Worm (Caenorhabditis elegans) whole organism, early embryonic: Measurements from ENCODE around the gene T20B3.14.

Source experiments
- B0310.2 ChIP-seq: sonication (generic microtip); optimal IDR thresholded peaks from 2 replicates; lab custom pipeline; 2016; ENCODE audit warnings: mild to moderate bottlenecking, missing genetic modification characterization, missing compliant biosample characterization
- F13C5.2 ChIP-seq: sonication (generic microtip); optimal IDR thresholded peaks from 2 replicates; lab custom pipeline; 2017; ENCODE audit warnings: mild to moderate bottlenecking, missing genetic modification characterization, inconsistent platforms, missing compliant biosample characterization
- aly-1 ChIP-seq: sonication (generic microtip); optimal IDR thresholded peaks from 2 replicates; lab custom pipeline; 2016; ENCODE audit warnings: missing genetic modification characterization, missing compliant biosample characterization
- ama-1 ChIP-seq: fragments of 150-350 bp; optimal IDR thresholded peaks from 2 replicates; lab custom pipeline; 2014
- ceh-13 ChIP-seq: fragments of 200-800 bp; sonication (Bioruptor generic); optimal IDR thresholded peaks from 2 replicates; lab custom pipeline; 2018; ENCODE audit warnings: mild to moderate bottlenecking, missing genetic modification characterization, missing compliant biosample characterization
- ceh-36 ChIP-seq: sonication (generic microtip); optimal IDR thresholded peaks from 2 replicates; lab custom pipeline; 2016; ENCODE audit warnings: missing genetic modification characterization, inconsistent platforms, missing compliant biosample characterization
- ets-7 ChIP-seq: sonication (generic microtip); optimal IDR thresholded peaks from 2 replicates; lab custom pipeline; 2016; ENCODE audit warnings: missing genotype, missing genetic modification characterization, missing compliant biosample characterization
- flt-1 ChIP-seq: fragments of 200-800 bp; sonication (Bioruptor generic); IDR thresholded peaks from 2 replicates; pipeline ENCODE4 v1.3.6; 2022; ENCODE audit warnings: missing genetic modification characterization, missing compliant biosample characterization
- hmbx-1 ChIP-seq: sonication (generic microtip); optimal IDR thresholded peaks from 2 replicates; lab custom pipeline; 2016; ENCODE audit warnings: mild to moderate bottlenecking, missing genetic modification characterization, missing compliant biosample characterization
- hmg-4 ChIP-seq: fragments of 200-800 bp; sonication (Bioruptor generic); optimal IDR thresholded peaks from 2 replicates; lab custom pipeline; 2018; ENCODE audit warnings: mild to moderate bottlenecking, missing genetic modification characterization, missing compliant biosample characterization
- hnd-1 ChIP-seq: sonication (generic microtip); optimal IDR thresholded peaks from 2 replicates; lab custom pipeline; 2016; ENCODE audit warnings: missing genetic modification characterization, missing compliant biosample characterization
- pes-1 ChIP-seq: fragments of 200-800 bp; sonication (Bioruptor generic); IDR thresholded peaks from 2 replicates; pipeline ENCODE4 v1.3.6; 2022; ENCODE audit warnings: missing genetic modification reagents, missing genetic modification characterization, missing compliant biosample characterization
- scrt-1 ChIP-seq: fragments of 200-800 bp; sonication (Bioruptor generic); IDR thresholded peaks from 2 replicates; pipeline ENCODE4 v1.3.6; 2022; ENCODE audit warnings: missing genetic modification characterization, missing compliant biosample characterization
- sea-1 ChIP-seq: fragments of 200-800 bp; sonication (Bioruptor generic); conservative IDR thresholded peaks from 2 replicates; pipeline ENCODE4 v1.3.6; 2022; ENCODE audit warnings: missing genetic modification characterization, missing compliant biosample characterization
- tbx-11 ChIP-seq: fragments of 200-800 bp; sonication (Bioruptor generic); IDR thresholded peaks from 2 replicates; pipeline ENCODE4 v1.3.6; 2022; ENCODE audit warnings: missing genetic modification characterization, missing compliant biosample characterization
- tbx-37 ChIP-seq: fragments of 200-800 bp; sonication (Bioruptor generic); conservative IDR thresholded peaks from 2 replicates; pipeline ENCODE4 v1.3.6; 2022; ENCODE audit warnings: missing genetic modification reagents, missing genetic modification characterization, missing compliant biosample characterization
- tra-4 ChIP-seq: sonication (generic microtip); optimal IDR thresholded peaks from 2 replicates; lab custom pipeline; 2017; ENCODE audit warnings: missing genetic modification characterization, missing compliant biosample characterization

T20B3.14 gene

DNA sequence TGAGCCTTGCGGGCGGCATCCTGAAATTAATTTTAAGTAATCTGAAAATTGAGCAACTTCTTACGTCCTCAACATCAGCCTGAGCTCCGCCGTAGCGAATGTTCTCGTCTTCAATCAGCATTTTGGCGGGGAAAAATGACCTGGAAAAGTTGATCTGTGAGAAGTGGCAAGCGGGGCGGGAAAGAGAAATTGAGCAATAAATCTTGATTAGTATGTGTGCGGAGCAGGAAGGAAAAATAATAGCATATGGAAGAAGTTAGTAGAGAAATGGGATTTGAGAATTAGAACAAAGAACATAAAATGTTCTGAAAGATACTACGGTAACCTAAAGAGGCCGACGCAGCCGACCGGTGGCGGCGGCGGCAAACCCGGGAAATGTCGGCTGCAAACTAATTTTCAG, 13.9 kb upstream of the T20B3.14 start, which contains the start of gene tni-3:
Gene tni-3, minus strand, starts transcription at position 140 of the 400 bp plus-strand sequence.
- TF ChIP-seq pes-1 (GFP tag; lab: Robert Waterston, UW) (no peak), hnd-1 (tag; lab: Kevin White, UChicago) (no peak), scrt-1 (GFP tag; lab: Robert Waterston, UW) (no peak), F13C5.2 (tag; lab: Kevin White, UChicago) (no peak), tbx-37 (GFP tag; lab: Robert Waterston, UW) (no peak), ceh-36 (tag; lab: Kevin White, UChicago) (no peak), tbx-11 (GFP tag; lab: Robert Waterston, UW) (no peak), hmg-4 (GFP tag; lab: Kevin White, UChicago) (no peak), flt-1 (GFP tag; lab: Robert Waterston, UW) (no peak), ets-7 (tag; lab: Kevin White, UChicago) (no peak), ceh-13 (no peak), B0310.2 (tag; lab: Kevin White, UChicago) (no peak), hmbx-1 (no peak), aly-1 (tag; lab: Kevin White, UChicago) (no peak), ama-1 (no peak), sea-1 (GFP tag; lab: Robert Waterston, UW) (no peak), tra-4 (no peak)

DNA sequence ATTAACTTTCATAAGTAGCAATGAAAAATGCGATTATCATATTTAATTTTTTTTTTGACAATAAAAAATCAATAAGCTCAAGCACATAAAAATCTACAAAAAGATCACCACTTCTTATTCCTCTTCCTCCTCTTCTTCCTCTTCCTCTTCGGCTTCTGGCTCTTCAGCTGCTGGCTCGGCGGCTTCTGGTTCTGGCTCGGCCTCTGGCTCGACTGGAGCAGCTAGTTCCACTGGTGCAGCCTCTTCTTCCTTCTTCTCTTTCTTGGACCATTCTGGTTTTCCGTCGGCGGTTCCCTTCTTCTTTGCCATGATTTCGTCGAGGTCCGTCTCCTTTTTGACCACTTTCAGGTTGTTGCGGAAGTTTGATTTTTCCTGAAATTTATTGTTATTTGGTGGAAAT, 12.6 kb upstream of the T20B3.14 start:
- TF ChIP-seq tbx-37 (GFP tag; lab: Robert Waterston, UW) (no peak), hmbx-1 (no peak)

DNA sequence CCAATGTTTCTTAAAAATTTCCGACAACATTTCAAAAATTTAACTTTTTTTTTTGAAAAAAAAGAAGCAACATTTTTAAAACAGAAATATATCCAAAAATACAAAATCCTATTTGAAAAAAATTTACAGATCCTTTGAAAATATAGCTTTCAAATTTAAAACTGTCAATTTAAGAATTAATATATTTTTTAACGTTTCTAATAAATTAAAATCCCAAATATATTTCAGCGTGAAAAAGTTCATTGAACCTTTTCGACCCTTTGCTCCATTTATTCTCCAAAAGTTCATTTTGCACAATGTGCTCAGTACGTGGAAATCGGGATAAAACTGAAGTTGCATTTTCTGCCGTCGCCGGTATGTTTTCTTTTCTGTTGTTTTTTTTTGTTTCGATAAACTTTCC, 11.7 kb upstream of the T20B3.14 start, which contains the start of gene phy-3:
Gene phy-3, plus strand, starts transcription at position 301 of the 400 bp plus-strand sequence.
- TF ChIP-seq tbx-37 (GFP tag; lab: Robert Waterston, UW), result no peak
- TF ChIP-seq hmbx-1, result no peak
- no peak for TF ChIP-seq aly-1 (tag; lab: Kevin White, UChicago)
- no peak for TF ChIP-seq F13C5.2 (tag; lab: Kevin White, UChicago)
- TF ChIP-seq hmg-4 (GFP tag; lab: Kevin White, UChicago), result no peak
- TF ChIP-seq pes-1 (GFP tag; lab: Robert Waterston, UW), result no peak
- no peak for TF ChIP-seq tra-4

DNA sequence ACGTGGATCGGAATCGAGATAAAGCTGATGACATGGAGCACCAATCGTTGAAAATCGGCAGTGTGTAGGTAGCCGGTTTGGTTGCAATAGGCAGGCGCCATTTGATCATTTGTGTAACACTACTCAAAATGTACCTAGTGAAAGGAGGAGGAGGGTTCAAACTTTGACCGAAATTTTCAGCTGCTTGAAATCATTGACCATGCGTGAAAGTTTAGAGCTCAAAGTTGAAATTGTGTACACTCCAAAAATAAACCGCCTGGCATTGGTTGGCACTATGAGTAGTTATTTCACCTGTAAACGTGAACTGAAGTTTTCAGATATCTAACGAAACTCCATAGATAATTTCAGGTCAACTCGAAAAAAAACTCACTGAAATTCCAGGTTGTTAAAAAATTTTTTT, 10.8 kb upstream of the T20B3.14 start, which contains the start of gene srh-215:
Gene srh-215, minus strand, starts transcription at position 101 of the 400 bp plus-strand sequence.
- TF ChIP-seq flt-1 (GFP tag; lab: Robert Waterston, UW) (no peak), hmg-4 (GFP tag; lab: Kevin White, UChicago) (no peak), ama-1 (no peak), hnd-1 (tag; lab: Kevin White, UChicago) (no peak), tra-4 (no peak), hmbx-1 (no peak), ceh-36 (tag; lab: Kevin White, UChicago) (no peak), pes-1 (GFP tag; lab: Robert Waterston, UW) (no peak), tbx-11 (GFP tag; lab: Robert Waterston, UW) (no peak), B0310.2 (tag; lab: Kevin White, UChicago) (no peak), sea-1 (GFP tag; lab: Robert Waterston, UW) (no peak), ceh-13 (no peak), scrt-1 (GFP tag; lab: Robert Waterston, UW) (no peak), ets-7 (tag; lab: Kevin White, UChicago) (no peak), F13C5.2 (tag; lab: Kevin White, UChicago) (no peak), aly-1 (tag; lab: Kevin White, UChicago) (no peak), tbx-37 (GFP tag; lab: Robert Waterston, UW) (no peak)

DNA sequence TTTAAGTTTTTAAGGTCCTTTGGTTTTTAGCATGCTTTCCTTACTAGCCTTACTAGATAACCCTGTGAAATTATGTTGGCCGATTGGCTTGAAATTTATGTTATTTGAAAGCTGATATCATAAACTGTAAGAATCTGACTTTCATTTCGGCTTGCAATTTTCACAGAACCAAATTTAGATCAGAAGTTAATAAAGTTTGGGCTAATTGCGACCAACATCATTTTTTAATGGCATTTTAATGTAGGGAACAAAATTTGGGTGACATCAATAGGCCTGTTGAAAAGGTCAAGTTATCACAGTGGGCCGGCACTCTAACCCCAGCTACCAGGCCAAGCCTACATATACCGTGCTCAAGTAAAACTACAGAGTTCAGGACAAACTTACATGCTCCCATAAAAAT, 10.2 kb upstream of the T20B3.14 start:
- TF ChIP-seq tra-4 (no peak), ceh-13 (no peak)

DNA sequence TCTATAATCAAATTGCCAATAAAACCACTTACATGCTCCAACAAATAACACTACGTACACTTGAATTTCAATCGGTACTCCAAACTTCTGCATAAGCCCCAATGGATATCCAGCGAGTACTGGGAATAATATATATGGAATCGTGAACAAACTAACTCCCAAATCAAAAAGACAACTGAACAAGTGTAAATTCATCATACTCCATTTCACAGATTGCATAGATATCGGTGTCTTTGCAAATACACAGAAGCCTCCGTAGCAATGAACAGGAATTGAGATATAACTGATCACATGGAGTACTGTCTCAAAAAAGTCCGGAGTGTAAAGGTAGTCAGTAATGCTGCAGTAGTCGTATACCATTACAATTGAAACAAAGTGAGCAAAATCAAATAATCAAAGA, 8.3 kb upstream of the T20B3.14 start, which contains the start of gene srh-214:
Gene srh-214, minus strand, starts transcription at position 360 of the 400 bp plus-strand sequence.
- TF ChIP-seq tbx-11 (GFP tag; lab: Robert Waterston, UW) (no peak), sea-1 (GFP tag; lab: Robert Waterston, UW) (no peak), ceh-36 (tag; lab: Kevin White, UChicago) (no peak), hmbx-1 (no peak), ets-7 (tag; lab: Kevin White, UChicago) (no peak), aly-1 (tag; lab: Kevin White, UChicago) (no peak), tbx-37 (GFP tag; lab: Robert Waterston, UW) (no peak), F13C5.2 (tag; lab: Kevin White, UChicago) (no peak), hmg-4 (GFP tag; lab: Kevin White, UChicago) (no peak), B0310.2 (tag; lab: Kevin White, UChicago) (no peak), tra-4 (no peak), pes-1 (GFP tag; lab: Robert Waterston, UW) (no peak), scrt-1 (GFP tag; lab: Robert Waterston, UW) (no peak), ama-1 (no peak), flt-1 (GFP tag; lab: Robert Waterston, UW) (no peak)

DNA sequence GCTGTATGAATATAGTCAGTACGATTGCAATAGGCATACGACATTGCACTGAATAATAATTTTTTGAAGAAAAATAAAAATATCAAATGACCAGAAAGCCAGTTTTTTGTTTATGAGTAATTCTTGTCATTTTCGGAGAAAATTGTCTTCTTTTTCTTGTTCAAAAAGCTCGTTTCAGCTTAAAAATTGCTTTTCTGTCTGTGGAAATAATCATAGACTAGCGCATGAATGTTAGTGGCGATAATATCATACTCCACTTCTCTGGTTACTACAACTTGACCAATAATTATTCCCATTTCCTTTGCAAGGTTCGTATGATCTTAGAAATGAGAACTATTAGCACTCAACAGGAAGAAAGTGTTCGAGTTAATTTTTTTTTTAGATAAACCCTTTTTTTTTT, 6.4 kb upstream of the T20B3.14 start, which contains the start of gene srh-216:
Gene srh-216, minus strand, starts transcription at position 101 of the 400 bp plus-strand sequence.
- TF ChIP-seq B0310.2 (tag; lab: Kevin White, UChicago), result no peak
- no peak for TF ChIP-seq ceh-36 (tag; lab: Kevin White, UChicago)
- no peak for TF ChIP-seq sea-1 (GFP tag; lab: Robert Waterston, UW)
- TF ChIP-seq aly-1 (tag; lab: Kevin White, UChicago), result no peak
- TF ChIP-seq ama-1, result no peak
- TF ChIP-seq scrt-1 (GFP tag; lab: Robert Waterston, UW), result no peak
- no peak for TF ChIP-seq tbx-37 (GFP tag; lab: Robert Waterston, UW)

DNA sequence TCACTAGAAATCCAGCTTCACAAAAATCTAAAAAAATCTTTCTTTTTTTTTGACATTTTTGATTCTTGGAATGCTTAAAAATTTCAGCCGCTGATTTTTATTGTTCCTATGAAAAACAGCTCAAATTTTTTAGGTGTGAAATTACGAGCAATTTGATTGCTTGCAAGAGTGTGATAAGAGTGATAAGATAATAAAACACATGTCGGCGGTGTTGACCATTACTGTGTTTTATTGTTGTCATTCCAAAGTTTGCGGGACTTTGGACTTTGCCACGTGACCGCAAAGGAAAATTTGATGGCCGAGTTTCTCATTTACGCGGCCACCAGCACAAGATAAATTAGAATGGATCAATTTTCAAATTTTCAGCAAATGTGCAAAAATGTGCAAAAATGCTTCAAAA, 4.4 kb downstream of the T20B3.14 start:
- TF ChIP-seq hnd-1 (tag; lab: Kevin White, UChicago) (no peak), flt-1 (GFP tag; lab: Robert Waterston, UW) (no peak), scrt-1 (GFP tag; lab: Robert Waterston, UW) (no peak), sea-1 (GFP tag; lab: Robert Waterston, UW) (no peak), hmg-4 (GFP tag; lab: Kevin White, UChicago) (no peak), tbx-11 (GFP tag; lab: Robert Waterston, UW) (no peak), ama-1 (no peak), ceh-13 (no peak), ceh-36 (tag; lab: Kevin White, UChicago) (no peak), aly-1 (tag; lab: Kevin White, UChicago) (no peak), pes-1 (GFP tag; lab: Robert Waterston, UW) (no peak), F13C5.2 (tag; lab: Kevin White, UChicago) (no peak), tbx-37 (GFP tag; lab: Robert Waterston, UW) (no peak), ets-7 (tag; lab: Kevin White, UChicago) (no peak), B0310.2 (tag; lab: Kevin White, UChicago) (no peak), hmbx-1 (no peak), tra-4 (no peak)
